Fruit fly (Drosophila melanogaster) whole organism: ENCODE measurements around the gene alpha-Est2.

Experiments
- CG8478 ChIP-seq: fragments of >200 bp; optimal IDR thresholded peaks from 2 replicates; lab custom pipeline; 2018; ENCODE audit warnings: inconsistent platforms
- Dll ChIP-seq: fragments of >200 bp; optimal IDR thresholded peaks from 2 replicates; lab custom pipeline; 2017
- EcR ChIP-seq, 2 experiments: fragments of >200 bp; optimal IDR thresholded peaks; 2 replicates each; lab custom pipeline; 2017; ENCODE audit warnings: missing biosample characterization in 2 of 2, missing genetic modification characterization in 2 of 2, missing genetic modification reagents in 2 of 2
- pan ChIP-seq: fragments of >200 bp; optimal IDR thresholded peaks from 2 replicates; lab custom pipeline; 2017
- psq ChIP-seq: fragments of >200 bp; optimal IDR thresholded peaks from 2 replicates; lab custom pipeline; 2017
- usp ChIP-seq: fragments of >200 bp; optimal IDR thresholded peaks from 2 replicates; lab custom pipeline; 2017; ENCODE audit warnings: missing biosample characterization, missing genetic modification characterization, mixed read lengths

The alpha-Est2 gene

dm6 chr3R:7541145-7541860 is at the start of gene alpha-Est2, which contains the start of gene alpha-Est3:
Gene alpha-Est2, plus strand, starts transcription at chr3R:7541810.
Gene alpha-Est3, minus strand, starts transcription at chr3R:7541631.
- TF ChIP-seq usp (GFP tag; lab: Kevin White, UChicago) = no peak
- no peak for TF ChIP-seq psq (lab: Kevin White, UChicago)
- TF ChIP-seq pan (lab: Kevin White, UChicago) = no peak
- TF ChIP-seq Dll (lab: Kevin White, UChicago) = no peak

DNA sequence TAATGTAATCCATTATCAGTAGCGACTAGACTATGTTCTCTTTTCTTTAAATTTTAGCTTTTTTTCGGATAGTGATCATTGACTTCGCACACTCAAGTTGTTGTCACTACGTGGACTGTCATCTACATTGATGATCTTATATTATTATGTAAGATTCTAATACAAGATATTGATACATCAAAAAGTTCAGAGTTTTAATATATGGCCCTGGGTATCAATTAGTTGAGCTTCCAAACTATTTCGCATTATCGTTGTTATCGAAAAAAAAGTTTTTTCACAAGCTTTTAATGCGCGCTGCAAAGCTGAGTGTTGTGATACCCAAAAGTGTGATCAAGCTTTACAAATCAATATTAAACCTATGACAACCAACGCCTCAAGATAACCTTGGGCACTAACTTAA is 49.5 kb upstream of the alpha-Est2 start:
- TF ChIP-seq usp (GFP tag; lab: Kevin White, UChicago) (no peak), pan (lab: Kevin White, UChicago) (peak; percentile 9)

DNA sequence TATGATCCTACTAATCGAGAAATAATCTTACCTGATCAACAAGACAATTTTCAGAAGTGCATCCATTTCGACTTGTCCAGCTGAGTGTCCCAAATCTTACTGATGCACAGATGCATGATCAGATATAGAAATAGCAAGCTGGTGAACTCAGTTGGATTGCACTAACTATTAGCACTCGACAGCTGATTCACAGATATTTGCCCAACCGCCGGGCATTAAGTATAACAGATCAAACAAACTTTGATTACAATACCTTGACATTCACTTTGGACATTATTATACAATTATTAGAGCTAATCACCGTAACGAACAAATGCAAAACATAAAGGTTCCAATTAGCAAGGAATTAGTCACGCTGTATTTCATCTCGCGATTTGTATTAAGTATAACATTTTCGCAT is 48.4 kb upstream of the alpha-Est2 start, which contains the start of gene CG42656:
Gene CG42656, minus strand, starts transcription at position 101 of the 400 bp plus-strand sequence.
- TF ChIP-seq Dll (lab: Kevin White, UChicago) = no peak
- TF ChIP-seq psq (lab: Kevin White, UChicago) = no peak
- no peak for TF ChIP-seq pan (lab: Kevin White, UChicago)
- no peak for TF ChIP-seq usp (GFP tag; lab: Kevin White, UChicago)
- TF ChIP-seq CG8478 (lab: Kevin White, UChicago) = no peak
- no peak for TF ChIP-seq EcR (GFP tag; optimal IDR thresholded peaks at IDR 0.05; lab: Kevin White, UChicago)

DNA sequence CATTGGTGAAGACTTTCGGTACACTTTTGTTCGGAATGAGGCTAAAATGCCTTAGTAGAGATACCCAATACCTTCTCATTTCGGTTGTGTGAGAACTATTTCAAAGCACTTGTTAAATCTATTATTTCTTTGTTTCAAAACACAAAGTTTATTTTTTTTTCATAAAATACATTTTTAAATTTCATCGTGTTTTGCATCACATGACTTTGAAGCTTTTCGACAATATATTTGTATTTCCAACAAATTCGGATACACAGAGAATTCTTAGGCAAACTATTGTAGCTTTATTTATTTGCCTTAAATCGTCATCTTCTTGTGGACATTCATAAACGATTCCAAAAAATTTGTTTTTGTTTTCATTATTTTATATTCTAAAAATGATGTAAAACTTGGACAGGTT is 47.9 kb upstream of the alpha-Est2 start, which contains the start of gene alpha-Est10:
Gene alpha-Est10, minus strand, starts transcription at position 101 of the 400 bp plus-strand sequence.
- no peak for TF ChIP-seq usp (GFP tag; lab: Kevin White, UChicago)
- no peak for TF ChIP-seq pan (lab: Kevin White, UChicago)
- no peak for TF ChIP-seq Dll (lab: Kevin White, UChicago)

DNA sequence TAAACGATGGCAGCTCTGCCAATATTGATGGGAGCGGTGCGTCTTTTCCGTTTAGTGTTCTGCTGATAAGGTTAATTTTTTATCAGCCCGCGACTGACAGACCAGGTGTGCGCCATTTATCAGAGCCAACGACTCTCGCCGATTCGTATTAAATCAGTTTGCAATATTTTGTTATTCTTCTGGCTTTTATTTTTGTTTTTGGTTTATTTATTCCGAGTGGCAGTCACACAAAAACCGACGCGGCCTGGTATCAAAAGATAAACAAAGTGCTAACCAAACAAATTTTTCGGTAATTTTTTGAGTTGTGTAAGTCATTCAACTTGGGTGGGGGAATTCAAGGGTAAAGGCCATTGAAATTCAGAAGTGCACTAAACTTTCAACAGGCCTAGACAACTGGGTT is 44.1 kb upstream of the alpha-Est2 start:
- no peak for TF ChIP-seq pan (lab: Kevin White, UChicago)
- no peak for TF ChIP-seq Dll (lab: Kevin White, UChicago)
- no peak for TF ChIP-seq CG8478 (lab: Kevin White, UChicago)
- TF ChIP-seq EcR (GFP tag; optimal IDR thresholded peaks at IDR 0.05; lab: Kevin White, UChicago) = no peak

- TF ChIP-seq pan (lab: Kevin White, UChicago) (no peak), Dll (lab: Kevin White, UChicago) (no peak), CG8478 (lab: Kevin White, UChicago) (no peak), usp (GFP tag; lab: Kevin White, UChicago) (no peak), psq (lab: Kevin White, UChicago) (no peak), EcR (GFP tag; optimal IDR thresholded peaks at IDR 0.05; lab: Kevin White, UChicago) (no peak)
Observed at dm6 chr3R:7499488-7499887, 42.1 kb upstream of the alpha-Est2 start.

- TF ChIP-seq pan (lab: Kevin White, UChicago) (no peak), Dll (lab: Kevin White, UChicago) (no peak), EcR (GFP tag; optimal IDR thresholded peaks at IDR 0.05; lab: Kevin White, UChicago) (no peak)
Observed at dm6 chr3R:7500513-7500912, 41.1 kb upstream of the alpha-Est2 start.

- TF ChIP-seq usp (GFP tag; lab: Kevin White, UChicago) = no peak
- no peak for TF ChIP-seq Dll (lab: Kevin White, UChicago)
- TF ChIP-seq psq (lab: Kevin White, UChicago) = no peak
- no peak for TF ChIP-seq pan (lab: Kevin White, UChicago)
- no peak for TF ChIP-seq EcR (GFP tag; optimal IDR thresholded peaks at IDR 0.05; lab: Kevin White, UChicago)
- TF ChIP-seq CG8478 (lab: Kevin White, UChicago) = no peak
Observed at dm6 chr3R:7502276-7502675, 39.3 kb upstream of the alpha-Est2 start, which contains the start of gene Mics1. Gene Mics1, minus strand, starts transcription at chr3R:7502376.

- TF ChIP-seq CG8478 (lab: Kevin White, UChicago) = no peak
- no peak for TF ChIP-seq EcR (GFP tag; optimal IDR thresholded peaks at IDR 0.05; lab: Kevin White, UChicago)
- TF ChIP-seq Dll (lab: Kevin White, UChicago) = no peak
- no peak for TF ChIP-seq psq (lab: Kevin White, UChicago)
- no peak for TF ChIP-seq pan (lab: Kevin White, UChicago)
- TF ChIP-seq usp (GFP tag; lab: Kevin White, UChicago) = no peak
Observed at dm6 chr3R:7503216-7503615, 38.4 kb upstream of the alpha-Est2 start.

- TF ChIP-seq psq (lab: Kevin White, UChicago) = no peak
- no peak for TF ChIP-seq usp (GFP tag; lab: Kevin White, UChicago)
- no peak for TF ChIP-seq EcR (GFP tag; optimal IDR thresholded peaks at IDR 0.05; lab: Kevin White, UChicago)
- TF ChIP-seq pan (lab: Kevin White, UChicago) = no peak
- no peak for TF ChIP-seq CG8478 (lab: Kevin White, UChicago)
- no peak for TF ChIP-seq Dll (lab: Kevin White, UChicago)
Observed at dm6 chr3R:7504989-7505761, 36.4 kb upstream of the alpha-Est2 start, which contains the start of gene alpha-Est9. Gene alpha-Est9, minus strand, starts transcription at chr3R:7505098.

DNA sequence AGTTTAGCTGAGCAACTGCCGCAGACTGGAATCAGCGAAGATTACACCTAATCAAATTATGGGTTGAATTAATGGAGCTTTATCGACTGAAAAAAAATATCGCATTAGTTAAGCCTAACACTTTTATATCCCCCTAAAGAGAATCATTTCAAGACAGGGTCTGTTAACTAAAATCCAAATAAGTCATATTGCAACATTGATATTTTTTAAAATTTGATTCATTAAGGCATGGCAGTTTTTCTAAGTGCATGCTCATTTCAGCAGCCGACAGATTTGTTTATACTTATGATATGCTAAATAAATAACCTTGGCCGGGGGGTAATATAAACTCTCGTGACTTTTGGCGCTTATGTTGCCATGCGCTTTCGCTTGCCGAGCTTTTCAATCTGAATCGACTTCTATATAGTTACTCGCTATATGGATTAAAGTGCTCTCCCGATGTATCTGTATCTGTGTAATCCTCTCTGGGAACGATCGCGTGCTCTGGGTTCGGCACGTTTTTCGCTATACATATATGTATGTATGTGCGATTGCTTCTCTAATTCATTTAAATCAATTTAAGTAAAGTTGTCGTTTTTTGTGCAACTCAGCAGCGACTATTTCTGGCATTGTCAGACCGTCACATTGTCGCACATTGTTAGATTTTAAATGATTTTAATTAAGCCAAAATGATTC is 35.2 kb upstream of the alpha-Est2 start:
- no peak for TF ChIP-seq pan (lab: Kevin White, UChicago)
- TF ChIP-seq Dll (lab: Kevin White, UChicago) = no peak
- TF ChIP-seq CG8478 (lab: Kevin White, UChicago) = no peak
- no peak for TF ChIP-seq usp (GFP tag; lab: Kevin White, UChicago)
- TF ChIP-seq EcR (GFP tag; optimal IDR thresholded peaks at IDR 0.05; lab: Kevin White, UChicago) = no peak
- TF ChIP-seq psq (lab: Kevin White, UChicago) = no peak
